Fruit fly (Drosophila melanogaster) whole organism: Measurements from ENCODE around the gene CG12009.

Source experiments
- EcR ChIP-seq, 2 experiments: fragments of >200 bp; optimal IDR thresholded peaks; 2 replicates each; lab custom pipeline; 2017; ENCODE audit warnings: missing biosample characterization in 2 of 2, missing genetic modification characterization in 2 of 2, missing genetic modification reagents in 2 of 2
- pan ChIP-seq: fragments of >200 bp; optimal IDR thresholded peaks from 2 replicates; lab custom pipeline; 2017
- psq ChIP-seq: fragments of >200 bp; optimal IDR thresholded peaks from 2 replicates; lab custom pipeline; 2017
- usp ChIP-seq: fragments of >200 bp; optimal IDR thresholded peaks from 2 replicates; lab custom pipeline; 2017; ENCODE audit warnings: missing biosample characterization, missing genetic modification characterization, mixed read lengths

DNA sequence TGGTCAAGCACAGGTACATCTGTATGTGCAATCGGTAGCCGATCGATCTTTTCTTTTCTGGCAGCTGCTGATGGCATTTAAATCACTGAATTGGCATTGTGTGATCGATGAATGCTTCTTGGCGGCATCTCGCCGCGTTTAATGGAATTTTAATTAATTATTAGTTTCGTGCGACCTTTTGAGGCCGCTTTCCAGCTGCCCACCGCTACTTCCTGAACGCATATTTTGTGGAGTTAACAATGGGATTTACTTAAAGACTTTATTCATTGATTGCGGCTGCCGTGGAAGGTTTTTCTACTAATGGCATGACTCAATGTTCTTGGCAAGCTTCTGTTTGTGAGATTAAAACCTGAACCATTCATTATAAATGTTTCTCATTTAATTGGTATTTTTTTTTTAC, 29.6 kb upstream of the CG12009 start:
- no peak for TF ChIP-seq pan (lab: Kevin White, UChicago)
- no peak for TF ChIP-seq EcR (GFP tag; optimal IDR thresholded peaks at IDR 0.05; lab: Kevin White, UChicago)
- no peak for TF ChIP-seq usp (GFP tag; lab: Kevin White, UChicago)
- TF ChIP-seq psq (lab: Kevin White, UChicago) = no peak
